Fruit fly (Drosophila melanogaster) whole organism, embryonic: ENCODE measurements around the gene Hsp83.

Experiments used
- Adf1 ChIP-seq: fragments of 200-800 bp; sonication (Bioruptor generic); IDR thresholded peaks from 2 replicates; pipeline ENCODE4 v1.3.6; 2022; ENCODE audit warnings: missing biosample characterization, missing genetic modification characterization
- Asciz ChIP-seq: fragments of 200-800 bp; sonication (Bioruptor generic); optimal IDR thresholded peaks from 2 replicates; lab custom pipeline; 2017; ENCODE audit warnings: missing biosample characterization, mild to moderate bottlenecking, missing genetic modification characterization, missing genetic modification reagents
- B-H2 ChIP-seq: fragments of 200-800 bp; sonication (Bioruptor generic); optimal IDR thresholded peaks from 2 replicates; lab custom pipeline; 2018; ENCODE audit warnings: missing biosample characterization, mild to moderate bottlenecking, missing genetic modification characterization
- CG10147 ChIP-seq: fragments of 200-800 bp; sonication (Bioruptor generic); optimal IDR thresholded peaks from 2 replicates; lab custom pipeline; 2019; ENCODE audit warnings: missing biosample characterization, mild to moderate bottlenecking, missing genetic modification characterization, moderate library complexity
- CG10267 ChIP-seq: fragments of 200-800 bp; sonication (Bioruptor generic); optimal IDR thresholded peaks from 2 replicates; lab custom pipeline; 2018; ENCODE audit warnings: missing biosample characterization, mild to moderate bottlenecking, missing genetic modification characterization, moderate library complexity
- CG13296 ChIP-seq: fragments of 200-800 bp; sonication (Bioruptor generic); optimal IDR thresholded peaks from 3 replicates; lab custom pipeline; 2018; ENCODE audit warnings: missing biosample characterization, mild to moderate bottlenecking, missing genetic modification characterization
- CG13624 ChIP-seq: fragments of 200-800 bp; sonication (Bioruptor generic); optimal IDR thresholded peaks from 2 replicates; lab custom pipeline; 2016; ENCODE audit warnings: missing biosample characterization, missing genetic modification characterization
- CG14710 ChIP-seq: fragments of 200-800 bp; sonication (Bioruptor generic); optimal IDR thresholded peaks from 3 replicates; lab custom pipeline; 2019; ENCODE audit warnings: missing biosample characterization, mild to moderate bottlenecking, missing genetic modification characterization, moderate library complexity
- CG2120 ChIP-seq: fragments of 200-800 bp; sonication (Bioruptor generic); optimal IDR thresholded peaks from 3 replicates; lab custom pipeline; 2016; ENCODE audit warnings: missing biosample characterization, missing genetic modification characterization
- CG4328 ChIP-seq: fragments of 200-800 bp; sonication (Bioruptor generic); optimal IDR thresholded peaks from 3 replicates; lab custom pipeline; 2017; ENCODE audit warnings: missing biosample characterization, missing genetic modification reagents, missing genetic modification characterization
- CG6683 ChIP-seq: fragments of 200-800 bp; sonication (Bioruptor generic); optimal IDR thresholded peaks from 2 replicates; lab custom pipeline; 2017; ENCODE audit warnings: missing biosample characterization, mild to moderate bottlenecking, missing genetic modification characterization, missing genetic modification reagents
- CG6813 ChIP-seq: fragments of 200-800 bp; sonication (Bioruptor generic); optimal IDR thresholded peaks from 2 replicates; lab custom pipeline; 2017; ENCODE audit warnings: missing biosample characterization, missing genetic modification characterization, mild to moderate bottlenecking, moderate library complexity, missing genetic modification reagents
- Camta ChIP-seq: fragments of 200-800 bp; sonication (Bioruptor generic); optimal IDR thresholded peaks from 2 replicates; lab custom pipeline; 2016; ENCODE audit warnings: missing biosample characterization, missing genetic modification characterization
- D19A ChIP-seq: fragments of 200-800 bp; optimal IDR thresholded peaks from 3 replicates; lab custom pipeline; 2019; ENCODE audit warnings: missing biosample characterization, mild to moderate bottlenecking, missing genetic modification characterization, moderate library complexity
- Fer1 ChIP-seq: fragments of 200-800 bp; sonication (Bioruptor generic); optimal IDR thresholded peaks from 2 replicates; lab custom pipeline; 2017; ENCODE audit warnings: missing biosample characterization, mild to moderate bottlenecking, missing genetic modification characterization
- H15 ChIP-seq: fragments of 200-800 bp; sonication (Bioruptor generic); IDR thresholded peaks from 3 replicates; pipeline ENCODE4 v1.3.6; 2022; ENCODE audit warnings: missing biosample characterization, missing genetic modification characterization
- Hand ChIP-seq: fragments of 200-800 bp; sonication (Bioruptor generic); optimal IDR thresholded peaks from 2 replicates; lab custom pipeline; 2017; ENCODE audit warnings: mild to moderate bottlenecking, missing biosample characterization, missing genetic modification reagents, missing genetic modification characterization
- HmgZ ChIP-seq: fragments of 200-800 bp; sonication (Bioruptor generic); optimal IDR thresholded peaks from 2 replicates; lab custom pipeline; 2018; ENCODE audit warnings: missing biosample characterization, mild to moderate bottlenecking, missing genetic modification characterization
- Hr51 ChIP-seq, 2 experiments: fragments of 200-800 bp; sonication (Bioruptor generic); optimal IDR thresholded peaks; 2 replicates in 1 of 2; 3 replicates in 1 of 2; lab custom pipeline; 2016 to 2018; ENCODE audit warnings: missing biosample characterization in 2 of 2, missing genetic modification characterization in 2 of 2, mild to moderate bottlenecking in 1 of 2, moderate library complexity in 1 of 2
- Meics ChIP-seq: fragments of 200-800 bp; sonication (Bioruptor generic); optimal IDR thresholded peaks from 2 replicates; lab custom pipeline; 2017; ENCODE audit warnings: missing biosample characterization, mild to moderate bottlenecking, missing genetic modification characterization
- Pdp1 ChIP-seq, 2 experiments: fragments of 200-800 bp; sonication (Bioruptor generic); optimal IDR thresholded peaks; 3 replicates each; lab custom pipeline; 2016; ENCODE audit warnings: missing biosample characterization in 2 of 2, missing genetic modification characterization in 2 of 2, mild to moderate bottlenecking in 1 of 2, moderate library complexity in 1 of 2
- Ptx1 ChIP-seq: fragments of 200-800 bp; sonication (Bioruptor generic); IDR thresholded peaks from 2 replicates; pipeline ENCODE4 v1.3.6; 2022; ENCODE audit warnings: missing biosample characterization, missing genetic modification characterization
- amos ChIP-seq: fragments of 200-800 bp; sonication (Bioruptor generic); IDR thresholded peaks from 2 replicates; pipeline ENCODE4 v1.3.6; 2022; ENCODE audit warnings: missing biosample characterization, missing genetic modification characterization; ENCODE audit not compliant: partially characterized antibody
- ato ChIP-seq: fragments of 200-800 bp; sonication (Bioruptor generic); IDR thresholded peaks from 2 replicates; pipeline ENCODE4 v1.3.6; 2022; ENCODE audit warnings: missing biosample characterization, missing genetic modification characterization; ENCODE audit not compliant: partially characterized antibody
- bsh ChIP-seq, 2 experiments: fragments of 200-800 bp; sonication (Bioruptor generic); optimal IDR thresholded peaks; 2 replicates each; lab custom pipeline; 2017 to 2018; ENCODE audit warnings: mild to moderate bottlenecking in 2 of 2, missing biosample characterization in 2 of 2, missing genetic modification characterization in 2 of 2, moderate library complexity in 1 of 2
- caup ChIP-seq: fragments of 200-800 bp; sonication (Bioruptor generic); optimal IDR thresholded peaks from 3 replicates; lab custom pipeline; 2017; ENCODE audit warnings: missing biosample characterization, mild to moderate bottlenecking, missing genetic modification characterization, moderate library complexity; ENCODE audit not compliant: severe bottlenecking
- croc ChIP-seq: fragments of 200-800 bp; sonication (Bioruptor generic); conservative IDR thresholded peaks from 3 replicates; pipeline ENCODE4 v1.3.6; 2022; ENCODE audit warnings: missing biosample characterization, missing genetic modification characterization
- en ChIP-seq: fragments of 200-800 bp; sonication (Bioruptor generic); optimal IDR thresholded peaks from 2 replicates; lab custom pipeline; 2016; ENCODE audit warnings: missing biosample characterization, missing genetic modification characterization
- ftz-f1 ChIP-seq: fragments of 200-800 bp; sonication (Bioruptor generic); optimal IDR thresholded peaks from 2 replicates; lab custom pipeline; 2016; ENCODE audit warnings: missing biosample characterization, missing genetic modification characterization
- fu2 ChIP-seq: fragments of 200-800 bp; sonication (Bioruptor generic); optimal IDR thresholded peaks from 2 replicates; lab custom pipeline; 2016; ENCODE audit warnings: missing biosample characterization, missing genetic modification characterization
- gfzf ChIP-seq: fragments of 200-800 bp; sonication (Bioruptor generic); optimal IDR thresholded peaks from 2 replicates; lab custom pipeline; 2016; ENCODE audit warnings: missing biosample characterization, mild to moderate bottlenecking, missing genetic modification characterization, moderate library complexity
- gsb-n ChIP-seq: fragments of 200-800 bp; sonication (Bioruptor generic); optimal IDR thresholded peaks from 3 replicates; lab custom pipeline; 2018; ENCODE audit warnings: missing biosample characterization, mild to moderate bottlenecking, missing genetic modification characterization
- jigr1 ChIP-seq: fragments of 200-800 bp; sonication (Bioruptor generic); IDR thresholded peaks from 3 replicates; pipeline ENCODE4 v1.3.6; 2022; ENCODE audit warnings: missing biosample characterization, missing genetic modification characterization
- kah ChIP-seq: fragments of 200-800 bp; sonication (Bioruptor generic); optimal IDR thresholded peaks from 2 replicates; lab custom pipeline; 2018; ENCODE audit warnings: missing biosample characterization, mild to moderate bottlenecking, missing genetic modification characterization
- klu ChIP-seq: fragments of 200-800 bp; sonication (Bioruptor generic); IDR thresholded peaks from 2 replicates; pipeline ENCODE4 v1.3.6; 2022; ENCODE audit warnings: missing biosample characterization, missing genetic modification characterization
- luna ChIP-seq: fragments of 200-800 bp; sonication (Bioruptor generic); optimal IDR thresholded peaks from 2 replicates; lab custom pipeline; 2016; ENCODE audit warnings: missing biosample characterization, missing genetic modification characterization
- mam ChIP-seq: fragments of 200-800 bp; sonication (Bioruptor generic); optimal IDR thresholded peaks from 3 replicates; lab custom pipeline; 2016; ENCODE audit warnings: missing biosample characterization, missing genetic modification characterization
- mirr ChIP-seq: fragments of 200-800 bp; sonication (Bioruptor generic); optimal IDR thresholded peaks from 3 replicates; lab custom pipeline; 2018; ENCODE audit warnings: missing biosample characterization, mild to moderate bottlenecking, missing genetic modification characterization
- pfk ChIP-seq: fragments of 200-800 bp; sonication (Bioruptor generic); optimal IDR thresholded peaks from 2 replicates; lab custom pipeline; 2018; ENCODE audit warnings: missing biosample characterization, mild to moderate bottlenecking, missing genetic modification characterization, moderate library complexity
- pho ChIP-seq: fragments of 200-800 bp; sonication (Bioruptor generic); optimal IDR thresholded peaks from 2 replicates; lab custom pipeline; 2016; ENCODE audit warnings: missing biosample characterization, missing genetic modification characterization
- sim ChIP-seq: fragments of 200-800 bp; sonication (Bioruptor generic); IDR thresholded peaks from 2 replicates; pipeline ENCODE4 v1.3.6; 2022; ENCODE audit warnings: missing biosample characterization, missing genetic modification characterization
- so ChIP-seq: fragments of 200-800 bp; sonication (Bioruptor generic); IDR thresholded peaks from 3 replicates; pipeline ENCODE4 v1.3.6; 2022; ENCODE audit warnings: missing biosample characterization, missing genetic modification characterization
- sob ChIP-seq: fragments of 200-800 bp; sonication (Bioruptor generic); IDR thresholded peaks from 2 replicates; pipeline ENCODE4 v1.3.6; 2022; ENCODE audit warnings: missing biosample characterization, missing genetic modification characterization

Hsp83 gene

dm6 chr3L:3148125-3149059 lies 44.4 kb upstream of the Hsp83 start, which contains the start of the genes Usp5 and BtbVII (continued):
- peak; percentile 47 to 49 for TF ChIP-seq Hr51 (GFP tag; optimal IDR thresholded peaks at IDR 0.05; lab: Kevin White, UChicago)

- TF ChIP-seq sob (GFP tag; lab: Robert Waterston, UW) (peak; percentile 44; the same call in 1 of the 2 replicates), gfzf (GFP tag; lab: Kevin White, UChicago) (no peak), Ptx1 (GFP tag; lab: Robert Waterston, UW) (peak; percentile 31; the same call in 1 of the 2 replicates), so (GFP tag; lab: Robert Waterston, UW) (peak; percentile 65; the same call in 2 of the 3 replicates), Camta (no peak), HmgZ (tag; lab: Kevin White, UChicago) (peak; percentile 50), CG13624 (GFP tag; lab: Kevin White, UChicago) (peak; percentile 72), gsb-n (tag; lab: Kevin White, UChicago) (no peak), Hr51 (GFP tag; optimal IDR thresholded peaks at IDR 0.05; lab: Kevin White, UChicago) (no peak), CG6813 (GFP tag; lab: Kevin White, UChicago) (peak; percentile 18), ato (GFP tag; lab: Robert Waterston, UW) (no peak), amos (GFP tag; lab: Robert Waterston, UW) (peak; percentile 51; the same call in 1 of the 2 replicates), bsh (GFP tag; optimal IDR thresholded peaks at IDR 0.05; lab: Kevin White, UChicago) (no peak), Adf1 (peak; percentile 84), H15 (GFP tag; lab: Robert Waterston, UW) (no peak), mam (no peak), Fer1 (GFP tag; lab: Kevin White, UChicago) (peak; percentile 71), CG10267 (no peak), D19A (tag; lab: Kevin White, UChicago) (no peak), en (GFP tag; lab: Kevin White, UChicago) (no peak), ftz-f1 (GFP tag; lab: Kevin White, UChicago) (peak; percentile 98), CG6683 (GFP tag; lab: Kevin White, UChicago) (no peak), Pdp1 (GFP tag; optimal IDR thresholded peaks at IDR 0.05; lab: Kevin White, UChicago) (peak in 1 of 2 experiments; percentile 100), pho (GFP tag; lab: Kevin White, UChicago) (no peak), Hand (GFP tag; lab: Kevin White, UChicago) (no peak), B-H2 (GFP tag; lab: Kevin White, UChicago) (no peak), CG14710 (no peak), kah (no peak), CG10147 (GFP tag; lab: Kevin White, UChicago) (peak; percentile 19), sim (no peak), croc (GFP tag; lab: Robert Waterston, UW) (no peak), luna (GFP tag; lab: Kevin White, UChicago) (no peak), klu (0 out of 2 replicates have a peak, but pooled peaks have one; percentile 15), caup (peak; percentile 8), jigr1 (GFP tag; lab: Robert Waterston, UW) (no peak), fu2 (GFP tag; lab: Kevin White, UChicago) (no peak), CG4328 (GFP tag; lab: Kevin White, UChicago) (peak; percentile 45), Meics (GFP tag; lab: Kevin White, UChicago) (peak; percentile 76), Asciz (GFP tag; lab: Kevin White, UChicago) (no peak), pfk (GFP tag; lab: Kevin White, UChicago) (peak; percentile 30), CG2120 (GFP tag; lab: Kevin White, UChicago) (no peak), CG13296 (GFP tag; lab: Kevin White, UChicago) (peak; percentile 51), mirr (GFP tag; lab: Kevin White, UChicago) (peak; percentile 65)
These were observed 43.5 kb upstream of the Hsp83 start for dm6 chr3L:3149060-3149872.
